Fruit fly (Drosophila melanogaster): Measurements from ENCODE around the gene ey.

Gene ey

dm6 chr4:663055-663670 lies 34.3 kb upstream of the ey start, which contains the start of the genes CG46466 and Slip1 (continued):
- no peak for TF ChIP-seq CG13287 (GFP tag; IDR thresholded peaks at IDR 0.05; ENCODE audit: partially characterized antibody)
- TF ChIP-seq row (GFP tag; IDR thresholded peaks at IDR 0.05): peak; percentile 76
- no peak for TF ChIP-seq fu2 (GFP tag; optimal IDR thresholded peaks at IDR 0.05)
- no peak for TF ChIP-seq CG9727 (GFP tag; optimal IDR thresholded peaks at IDR 0.05)
- no peak for TF ChIP-seq CG6175 (GFP tag; IDR thresholded peaks at IDR 0.05)
- peak; percentile 38 for TF ChIP-seq zen (tag; optimal IDR thresholded peaks at IDR 0.05)
- TF ChIP-seq CG4404 (GFP tag; IDR thresholded peaks at IDR 0.05): no peak
- no peak for TF ChIP-seq slbo (GFP tag; IDR thresholded peaks at IDR 0.05)
- TF ChIP-seq CG4282 (GFP tag; optimal IDR thresholded peaks at IDR 0.05): no peak
- TF ChIP-seq CG18764 (GFP tag; optimal IDR thresholded peaks at IDR 0.05): peak; percentile 12
- TF ChIP-seq Kr (GFP tag; optimal IDR thresholded peaks at IDR 0.05): no peak
- peak; percentile 28 for TF ChIP-seq Xbp1 (GFP tag; optimal IDR thresholded peaks at IDR 0.05)
- TF ChIP-seq CG1832 (GFP tag; optimal IDR thresholded peaks at IDR 0.05): no peak
- TF ChIP-seq bowl (GFP tag; IDR thresholded peaks at IDR 0.05): no peak
- no peak for TF ChIP-seq CG11093 (GFP tag; IDR thresholded peaks at IDR 0.05)
- TF ChIP-seq YL-1 (GFP tag; optimal IDR thresholded peaks at IDR 0.05): no peak
- TF ChIP-seq CG34376 (GFP tag; optimal IDR thresholded peaks at IDR 0.05): no peak
- no peak for TF ChIP-seq ase (GFP tag; IDR thresholded peaks at IDR 0.05)
- TF ChIP-seq nmo (GFP tag; optimal IDR thresholded peaks at IDR 0.05): peak; percentile 58
- no peak for TF ChIP-seq Doc2 (GFP tag; IDR thresholded peaks at IDR 0.05)
- TF ChIP-seq CG11560 (tag; IDR thresholded peaks at IDR 0.05): no peak
- no peak for TF ChIP-seq Drgx (GFP tag; IDR thresholded peaks at IDR 0.05)
- TF ChIP-seq pzg (GFP tag; optimal IDR thresholded peaks at IDR 0.05): peak; percentile 30
- TF ChIP-seq CG7271 (tag; optimal IDR thresholded peaks at IDR 0.05): no peak
- no peak for TF ChIP-seq CG13296 (GFP tag; optimal IDR thresholded peaks at IDR 0.05)
- TF ChIP-seq btn (GFP tag; optimal IDR thresholded peaks at IDR 0.05): no peak
- no peak for TF ChIP-seq sc (optimal IDR thresholded peaks at IDR 0.05)
- no peak for TF ChIP-seq sc (GFP tag; optimal IDR thresholded peaks at IDR 0.05)
- TF ChIP-seq CG14441 (GFP tag; IDR thresholded peaks at IDR 0.05): no peak
- TF ChIP-seq CG12219 (GFP tag; optimal IDR thresholded peaks at IDR 0.05): no peak
- no peak for TF ChIP-seq CG4707 (GFP tag; optimal IDR thresholded peaks at IDR 0.05)
- peak; percentile 56 for TF ChIP-seq tio (GFP tag; optimal IDR thresholded peaks at IDR 0.05)
- TF ChIP-seq CG32767 (GFP tag; IDR thresholded peaks at IDR 0.05): peak; percentile 42; the same call in 1 of the 2 replicates
- TF ChIP-seq klu (GFP tag; IDR thresholded peaks at IDR 0.05): no peak
- no peak for TF ChIP-seq Neu2 (GFP tag; optimal IDR thresholded peaks at IDR 0.05; ENCODE audit: borderline replicate concordance)
- no peak for TF ChIP-seq sim (GFP tag; IDR thresholded peaks at IDR 0.05)
- no peak for TF ChIP-seq Max (GFP tag; optimal IDR thresholded peaks at IDR 0.05)
- no peak for TF ChIP-seq NC2β (GFP tag; optimal IDR thresholded peaks at IDR 0.05)
- TF ChIP-seq CG9876 (GFP tag; optimal IDR thresholded peaks at IDR 0.05): no peak
- no peak for TF ChIP-seq trh (GFP tag; optimal IDR thresholded peaks at IDR 0.05)
- no peak for TF ChIP-seq ci (GFP tag; IDR thresholded peaks at IDR 0.05)
- no peak for TF ChIP-seq eve (GFP tag; optimal IDR thresholded peaks at IDR 0.05)
- no peak for TF ChIP-seq Oli (tag; optimal IDR thresholded peaks at IDR 0.05)
- TF ChIP-seq CG13894 (tag; optimal IDR thresholded peaks at IDR 0.05): no peak
- peak; percentile 94 for TF ChIP-seq CG1024 (GFP tag; IDR thresholded peaks at IDR 0.05)
- TF ChIP-seq pfk (GFP tag; optimal IDR thresholded peaks at IDR 0.05): peak; percentile 3
- no peak for TF ChIP-seq Myb (GFP tag; optimal IDR thresholded peaks at IDR 0.05)
- no peak for TF ChIP-seq ab (GFP tag; optimal IDR thresholded peaks at IDR 0.05)
- peak; percentile 13 for TF ChIP-seq CG4617 (GFP tag; optimal IDR thresholded peaks at IDR 0.05; ENCODE audit: borderline replicate concordance)
- TF ChIP-seq NfI (GFP tag; optimal IDR thresholded peaks at IDR 0.05): no peak
- TF ChIP-seq Rx (GFP tag; IDR thresholded peaks at IDR 0.05): no peak
- no peak for TF ChIP-seq al (GFP tag; IDR thresholded peaks at IDR 0.05)
